Worm (Caenorhabditis elegans) whole organism, young adult: ENCODE results near the gene F41C3.2.

Experiments used
- B0035.1 ChIP-seq: sonication (generic microtip); optimal IDR thresholded peaks from 2 replicates; lab custom pipeline; 2016; ENCODE audit warnings: missing genetic modification characterization, mild to moderate bottlenecking, missing compliant biosample characterization, missing genotype, missing genetic modification reagents
- F49E8.2 ChIP-seq: sonication (generic microtip); optimal IDR thresholded peaks from 3 replicates; lab custom pipeline; 2017; ENCODE audit warnings: missing genetic modification characterization, mild to moderate bottlenecking, missing compliant biosample characterization, antibody characterized with exemption, moderate library complexity; ENCODE audit not compliant: insufficient read depth
- attf-6 ChIP-seq: fragments of 200-800 bp; sonication (Bioruptor generic); IDR thresholded peaks from 2 replicates; pipeline ENCODE4 v1.3.6; 2022; ENCODE audit warnings: missing genetic modification reagents, missing genetic modification characterization, missing compliant biosample characterization
- hsf-1 ChIP-seq: fragments of 200-800 bp; sonication (Bioruptor generic); IDR thresholded peaks from 2 replicates; pipeline ENCODE4 v1.3.6; 2022; ENCODE audit warnings: missing genetic modification reagents, missing genetic modification characterization, missing compliant biosample characterization
- xnd-1 ChIP-seq: sonication (generic microtip); optimal IDR thresholded peaks from 2 replicates; lab custom pipeline; 2016; ENCODE audit warnings: missing genotype, missing genetic modification reagents, missing genetic modification characterization, missing compliant biosample characterization
- ztf-28 ChIP-seq: fragments of 200-800 bp; sonication (Bioruptor generic); IDR thresholded peaks from 2 replicates; pipeline ENCODE4 v1.3.6; 2022; ENCODE audit warnings: missing genetic modification reagents, missing genetic modification characterization, missing compliant biosample characterization

DNA sequence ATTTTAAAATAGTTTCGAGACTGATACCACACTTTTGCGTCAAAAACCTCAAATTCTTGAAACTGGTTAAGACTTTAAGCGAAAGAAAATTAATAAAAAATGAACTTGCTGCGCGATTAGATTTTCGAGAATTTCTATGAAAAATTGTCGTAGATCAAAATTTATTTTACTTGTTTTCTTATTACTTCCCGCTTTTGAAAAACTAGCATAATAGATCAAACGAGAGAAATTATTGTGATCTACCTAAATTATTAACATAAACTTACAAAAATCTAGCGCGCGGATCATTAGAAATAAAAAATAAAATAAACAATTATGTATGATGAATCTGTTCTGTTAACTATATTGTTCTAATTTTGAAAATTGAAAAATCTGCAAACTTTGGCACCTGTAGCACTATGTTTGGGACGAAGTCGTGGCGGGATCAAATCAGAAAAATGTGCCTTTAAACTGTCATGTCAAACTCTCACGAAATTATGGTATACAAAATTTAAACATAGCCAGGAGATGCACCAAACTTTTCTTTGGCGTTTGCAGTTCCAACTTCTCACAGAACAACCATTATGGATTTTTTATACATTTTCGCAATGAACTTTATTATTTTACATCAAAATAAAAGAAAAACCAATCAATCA is 22.9 kb upstream of the F41C3.2 start:
- TF ChIP-seq ztf-28 (GFP tag; lab: Robert Waterston, UW) (no peak), xnd-1 (tag; lab: Kevin White, UChicago) (no peak), hsf-1 (GFP tag; lab: Robert Waterston, UW) (no peak), attf-6 (GFP tag; lab: Robert Waterston, UW) (no peak), B0035.1 (tag; lab: Kevin White, UChicago) (no peak), F49E8.2 (tag; lab: Kevin White, UChicago) (no peak)
